Worm (Caenorhabditis elegans) whole organism, young adult: Measurements from ENCODE around the gene drn-1.

Experiments used
- B0261.1 ChIP-seq: sonication (generic microtip); optimal IDR thresholded peaks from 2 replicates; lab custom pipeline; 2016; ENCODE audit warnings: mild to moderate bottlenecking, missing genetic modification characterization, moderate library complexity, missing compliant biosample characterization
- B0336.3 ChIP-seq: fragments of 200-800 bp; sonication (Bioruptor generic); IDR thresholded peaks from 2 replicates; pipeline ENCODE4 v1.3.6; 2022; ENCODE audit warnings: missing genetic modification characterization, missing compliant biosample characterization
- F57C9.4 ChIP-seq: sonication (generic microtip); optimal IDR thresholded peaks from 2 replicates; lab custom pipeline; 2017; ENCODE audit warnings: mild to moderate bottlenecking, missing genetic modification characterization, missing compliant biosample characterization
- K12H6.12 ChIP-seq: fragments of 200-800 bp; sonication (Bioruptor generic); optimal IDR thresholded peaks from 2 replicates; lab custom pipeline; 2018; ENCODE audit warnings: mild to moderate bottlenecking, missing genetic modification characterization, missing compliant biosample characterization
- Y56A3A.18 ChIP-seq: fragments of 200-800 bp; sonication (Bioruptor generic); IDR thresholded peaks from 2 replicates; pipeline ENCODE4 v1.3.6; 2022; ENCODE audit warnings: missing genetic modification reagents, missing genetic modification characterization, missing compliant biosample characterization
- Y79H2A.3 ChIP-seq: fragments of 200-800 bp; sonication (Bioruptor generic); conservative IDR thresholded peaks from 2 replicates; pipeline ENCODE4 v1.3.6; 2022; ENCODE audit warnings: missing genetic modification reagents, missing genetic modification characterization, missing compliant biosample characterization
- ama-1 ChIP-seq, 3 experiments: fragments of 150-350 bp in 1 of 3; sonication (generic microtip) in 2 of 3; optimal IDR thresholded peaks; 2 replicates each; lab custom pipeline; 2014 to 2018; ENCODE audit warnings: missing biosample characterization in 2 of 3, missing genetic modification characterization in 2 of 3, missing genetic modification reagents in 2 of 3
- atf-7 ChIP-seq: sonication (generic microtip); optimal IDR thresholded peaks from 2 replicates; lab custom pipeline; 2017; ENCODE audit warnings: mild to moderate bottlenecking, missing genetic modification characterization, missing compliant biosample characterization
- attf-3 ChIP-seq: fragments of 200-800 bp; sonication (Bioruptor generic); conservative IDR thresholded peaks from 2 replicates; pipeline ENCODE4 v1.3.6; 2022; ENCODE audit warnings: missing genetic modification reagents, missing genetic modification characterization, missing compliant biosample characterization
- attf-6 ChIP-seq: fragments of 200-800 bp; sonication (Bioruptor generic); IDR thresholded peaks from 2 replicates; pipeline ENCODE4 v1.3.6; 2022; ENCODE audit warnings: missing genetic modification reagents, missing genetic modification characterization, missing compliant biosample characterization
- cebp-1 ChIP-seq, 2 experiments: fragments of 200-800 bp in 1 of 2; sonication (Bioruptor generic) in 1 of 2; sonication (generic microtip) in 1 of 2; IDR thresholded peaks in 1 of 2; optimal IDR thresholded peaks in 1 of 2; 2 replicates each; pipeline versions ENCODE4 v1.3.6 to Lab custom; 2017 to 2022; ENCODE audit warnings: missing compliant biosample characterization in 2 of 2, missing genetic modification characterization in 2 of 2, mild to moderate bottlenecking in 1 of 2, missing genetic modification reagents in 1 of 2, moderate library complexity in 1 of 2
- ceh-58 ChIP-seq: fragments of 200-800 bp; sonication (Bioruptor generic); IDR thresholded peaks from 2 replicates; pipeline ENCODE4 v1.3.6; 2022; ENCODE audit warnings: missing genetic modification characterization, missing compliant biosample characterization
- dpff-1 ChIP-seq: sonication (generic microtip); optimal IDR thresholded peaks from 2 replicates; lab custom pipeline; 2017; ENCODE audit warnings: mild to moderate bottlenecking, missing genetic modification characterization, missing compliant biosample characterization
- egrh-3 ChIP-seq: fragments of 200-800 bp; sonication (Bioruptor generic); IDR thresholded peaks from 2 replicates; pipeline ENCODE4 v1.3.6; 2022; ENCODE audit warnings: missing genetic modification reagents, missing genetic modification characterization, missing compliant biosample characterization
- ekl-4 ChIP-seq: fragments of 200-800 bp; sonication (Bioruptor generic); IDR thresholded peaks from 2 replicates; pipeline ENCODE4 v1.3.6; 2022; ENCODE audit warnings: missing genetic modification reagents, missing genetic modification characterization, missing compliant biosample characterization
- hmg-1.2 ChIP-seq: fragments of 200-800 bp; sonication (Bioruptor generic); IDR thresholded peaks from 2 replicates; pipeline ENCODE4 v1.3.6; 2022; ENCODE audit warnings: missing genetic modification reagents, missing genetic modification characterization, missing compliant biosample characterization
- lin-40 ChIP-seq: sonication (generic microtip); optimal IDR thresholded peaks from 2 replicates; lab custom pipeline; 2016; ENCODE audit warnings: missing genetic modification characterization, mild to moderate bottlenecking, missing compliant biosample characterization, missing genotype, missing genetic modification reagents
- lsy-27 ChIP-seq: sonication (generic microtip); optimal IDR thresholded peaks from 2 replicates; lab custom pipeline; 2017; ENCODE audit warnings: missing genetic modification characterization, mild to moderate bottlenecking, missing compliant biosample characterization, antibody characterized with exemption, missing genotype, borderline replicate concordance; ENCODE audit not compliant: insufficient read depth
- madf-8 ChIP-seq: fragments of 200-800 bp; sonication (Bioruptor generic); conservative IDR thresholded peaks from 2 replicates; pipeline ENCODE4 v1.3.6; 2022; ENCODE audit warnings: missing genetic modification reagents, missing genetic modification characterization, missing compliant biosample characterization
- mxl-1 ChIP-seq: sonication (generic microtip); optimal IDR thresholded peaks from 2 replicates; lab custom pipeline; 2016; ENCODE audit warnings: missing genetic modification characterization, missing compliant biosample characterization
- nfyb-1 ChIP-seq: fragments of 200-800 bp; sonication (Bioruptor generic); IDR thresholded peaks from 2 replicates; pipeline ENCODE4 v1.3.6; 2022; ENCODE audit warnings: missing genetic modification reagents, missing genetic modification characterization, missing compliant biosample characterization
- nhr-179 ChIP-seq: sonication (generic microtip); optimal IDR thresholded peaks from 2 replicates; lab custom pipeline; 2016; ENCODE audit warnings: mild to moderate bottlenecking, missing genetic modification characterization, missing compliant biosample characterization
- nhr-80 ChIP-seq: sonication (generic microtip); optimal IDR thresholded peaks from 2 replicates; lab custom pipeline; 2016; ENCODE audit warnings: missing genetic modification characterization, missing compliant biosample characterization
- pbrm-1 ChIP-seq: fragments of 200-800 bp; sonication (Bioruptor generic); IDR thresholded peaks from 2 replicates; pipeline ENCODE4 v1.3.6; 2022; ENCODE audit warnings: missing genetic modification reagents, missing genetic modification characterization, missing compliant biosample characterization
- pha-4 ChIP-seq: fragments of 150-350 bp; sonication (generic microtip); optimal IDR thresholded peaks from 2 replicates; lab custom pipeline; 2014; ENCODE audit warnings: missing biosample characterization, missing genetic modification reagents, missing genetic modification characterization
- sea-2 ChIP-seq: fragments of 200-800 bp; sonication (Bioruptor generic); IDR thresholded peaks from 2 replicates; pipeline ENCODE4 v1.3.6; 2022; ENCODE audit warnings: missing genetic modification characterization, missing compliant biosample characterization
- snpc-1.1 ChIP-seq: sonication (generic microtip); optimal IDR thresholded peaks from 2 replicates; lab custom pipeline; 2017; ENCODE audit warnings: missing genetic modification characterization, mild to moderate bottlenecking, missing compliant biosample characterization, antibody characterized with exemption, moderate library complexity, missing genotype, missing genetic modification reagents; ENCODE audit not compliant: insufficient read depth
- snpc-3.4 ChIP-seq: sonication (generic microtip); optimal IDR thresholded peaks from 2 replicates; lab custom pipeline; 2017; ENCODE audit warnings: missing genetic modification characterization, mild to moderate bottlenecking, missing compliant biosample characterization, antibody characterized with exemption, moderate library complexity, missing genotype, missing genetic modification reagents
- somi-1 ChIP-seq: fragments of 200-800 bp; sonication (Bioruptor generic); optimal IDR thresholded peaks from 2 replicates; lab custom pipeline; 2018; ENCODE audit warnings: mild to moderate bottlenecking, missing genetic modification characterization, missing compliant biosample characterization
- tlf-1 ChIP-seq: fragments of 200-800 bp; sonication (Bioruptor generic); optimal IDR thresholded peaks from 2 replicates; lab custom pipeline; 2018; ENCODE audit warnings: mild to moderate bottlenecking, missing genetic modification characterization, missing compliant biosample characterization
- unc-62 ChIP-seq: fragments of 150-350 bp; optimal IDR thresholded peaks from 2 replicates; lab custom pipeline; 2014; ENCODE audit warnings: missing biosample characterization, missing genetic modification reagents, missing genetic modification characterization
- xnd-1 ChIP-seq: sonication (generic microtip); optimal IDR thresholded peaks from 2 replicates; lab custom pipeline; 2016; ENCODE audit warnings: missing genotype, missing genetic modification reagents, missing genetic modification characterization, missing compliant biosample characterization
- zfh-2 ChIP-seq: fragments of 200-800 bp; sonication (Bioruptor generic); conservative IDR thresholded peaks from 2 replicates; pipeline ENCODE4 v1.3.6; 2022; ENCODE audit warnings: missing genetic modification reagents, missing genetic modification characterization, missing compliant biosample characterization
- ztf-18 ChIP-seq: sonication (generic microtip); optimal IDR thresholded peaks from 2 replicates; lab custom pipeline; 2016; ENCODE audit warnings: missing genotype, mild to moderate bottlenecking, missing genetic modification characterization, missing compliant biosample characterization
- ztf-22 ChIP-seq: fragments of 200-800 bp; sonication (Bioruptor generic); optimal IDR thresholded peaks from 2 replicates; lab custom pipeline; 2018; ENCODE audit warnings: mild to moderate bottlenecking, missing genetic modification characterization, moderate library complexity, missing compliant biosample characterization
- ztf-3 ChIP-seq: fragments of 200-800 bp; sonication (Bioruptor generic); optimal IDR thresholded peaks from 2 replicates; lab custom pipeline; 2018; ENCODE audit warnings: mild to moderate bottlenecking, missing genetic modification characterization, missing compliant biosample characterization
- ztf-6 ChIP-seq: fragments of 200-800 bp; sonication (Bioruptor generic); IDR thresholded peaks from 2 replicates; pipeline ENCODE4 v1.3.6; 2022; ENCODE audit warnings: missing genetic modification reagents, missing genetic modification characterization, missing compliant biosample characterization

The drn-1 gene

DNA sequence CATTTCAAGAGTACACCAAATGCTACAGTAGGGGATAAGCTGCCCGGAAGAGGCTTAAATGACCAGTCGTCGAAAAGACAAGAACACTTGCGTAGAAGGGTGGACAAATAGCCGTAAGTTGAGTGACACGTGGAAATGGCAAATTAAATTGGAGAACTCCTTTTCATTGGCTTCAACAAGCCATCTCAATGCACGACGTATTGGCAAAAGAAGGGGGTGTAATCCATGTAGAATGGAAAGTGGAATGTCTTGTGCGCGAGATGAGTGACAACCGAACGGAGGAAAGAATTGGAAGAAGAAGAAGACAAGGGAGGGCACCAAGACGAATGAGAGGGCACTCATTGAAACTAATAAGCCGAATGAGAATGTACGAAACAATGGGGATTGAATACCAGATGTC, 43.0 kb downstream of the drn-1 start:
- TF ChIP-seq tlf-1 (GFP tag; lab: Kevin White, UChicago) (no peak), lsy-27 (tag; lab: Kevin White, UChicago) (no peak), K12H6.12 (tag; lab: Kevin White, UChicago) (no peak), lin-40 (no peak), attf-3 (no peak), ama-1 (optimal IDR thresholded peaks at IDR 0.05; lab: Kevin White, UChicago) (no peak), ama-1 (GFP tag; optimal IDR thresholded peaks at IDR 0.05; lab: Kevin White, UChicago) (no peak), zfh-2 (GFP tag; lab: Robert Waterston, UW) (no peak), sea-2 (GFP tag; lab: Robert Waterston, UW) (no peak)
- TF ChIP-seq, all 124 proteins: peak for 0

DNA sequence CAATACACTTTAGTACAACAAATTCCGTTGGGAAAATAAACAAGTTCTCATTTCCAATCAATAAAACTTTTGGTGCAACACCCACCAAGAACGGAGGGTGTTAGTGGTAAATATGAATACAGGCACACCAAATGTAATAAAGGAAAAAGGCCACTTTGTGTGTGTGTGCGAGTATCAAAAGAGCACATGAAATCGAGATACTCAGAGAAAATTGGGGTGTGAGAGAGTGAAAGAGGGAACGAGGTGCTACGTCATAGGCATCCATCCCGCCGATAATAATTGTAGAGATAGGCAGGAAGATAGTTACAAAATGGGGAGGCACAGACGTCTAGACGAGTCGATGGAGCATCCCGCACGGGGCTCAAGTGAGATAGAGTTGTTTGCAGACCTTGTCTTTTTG, 43.9 kb downstream of the drn-1 start:
- 0 out of 2 replicates have a peak, but pooled peaks have one; percentile 21 for TF ChIP-seq B0336.3
- no peak for TF ChIP-seq cebp-1 (GFP tag; IDR thresholded peaks at IDR 0.05; lab: Robert Waterston, UW)
- peak; percentile 21 for TF ChIP-seq cebp-1 (tag; optimal IDR thresholded peaks at IDR 0.05; lab: Kevin White, UChicago)
- no peak for TF ChIP-seq ztf-22 (GFP tag; lab: Kevin White, UChicago)
- no peak for TF ChIP-seq Y79H2A.3 (GFP tag; lab: Robert Waterston, UW)
- peak; percentile 55 for TF ChIP-seq nhr-80 (tag; lab: Kevin White, UChicago)
- no peak for TF ChIP-seq egrh-3 (GFP tag; lab: Robert Waterston, UW)
- TF ChIP-seq hmg-1.2 (GFP tag; lab: Robert Waterston, UW), result peak; percentile 77

DNA sequence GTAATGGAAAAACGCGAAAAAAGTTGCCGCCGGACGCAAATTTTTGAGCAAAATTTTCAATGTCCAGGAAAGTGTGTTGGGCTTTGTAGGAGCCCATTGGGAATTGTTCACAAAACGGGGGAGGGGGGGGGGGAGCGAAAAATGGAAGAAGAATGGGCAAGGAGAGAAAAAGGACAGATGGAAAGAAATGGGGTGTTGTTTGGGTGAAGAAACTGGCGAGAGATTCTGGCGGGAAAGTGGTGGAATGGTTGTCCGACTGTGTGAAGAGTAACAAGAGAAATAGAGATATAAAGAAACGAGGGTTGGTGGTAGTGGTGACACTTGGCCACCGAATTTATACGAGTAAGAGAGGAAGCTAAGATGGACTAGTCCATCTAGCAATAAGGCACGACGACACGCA, 45.3 kb downstream of the drn-1 start:
- no peak for TF ChIP-seq dpff-1 (tag; lab: Kevin White, UChicago)
- no peak for TF ChIP-seq ceh-58 (GFP tag; lab: Robert Waterston, UW)
- TF ChIP-seq nfyb-1 (GFP tag; lab: Robert Waterston, UW), result 0 out of 2 replicates have a peak, but pooled peaks have one; percentile 43
- no peak for TF ChIP-seq mxl-1 (tag; lab: Kevin White, UChicago)
- TF ChIP-seq madf-8 (GFP tag; lab: Robert Waterston, UW), result no peak
- TF ChIP-seq hmg-1.2 (GFP tag; lab: Robert Waterston, UW), result peak; percentile 36; the same call in 1 of the 2 replicates

DNA sequence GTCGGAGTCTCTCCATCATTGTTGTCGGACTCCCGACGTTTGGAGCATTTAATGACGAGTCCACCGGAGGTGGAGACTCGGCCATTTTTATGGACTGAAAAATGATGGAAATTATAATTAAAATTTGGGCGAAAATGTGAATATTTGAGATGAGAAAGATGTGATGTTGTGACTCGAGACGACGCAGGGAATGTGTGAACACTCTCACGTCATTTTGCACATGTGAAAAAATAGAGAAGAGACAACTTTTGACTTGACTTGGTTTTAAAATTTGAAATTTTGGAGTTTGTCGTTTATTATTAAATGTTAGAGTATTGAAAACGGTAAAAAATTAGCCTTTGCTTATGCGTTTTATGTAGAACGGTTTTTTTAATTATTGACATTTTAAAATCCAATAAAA, 46.4 kb downstream of the drn-1 start, which contains the start of gene dsh-1:
Gene dsh-1 (minus strand): TSS at position 101 of the 400 bp plus-strand sequence.
- no peak for TF ChIP-seq Y56A3A.18 (GFP tag; lab: Robert Waterston, UW)

DNA sequence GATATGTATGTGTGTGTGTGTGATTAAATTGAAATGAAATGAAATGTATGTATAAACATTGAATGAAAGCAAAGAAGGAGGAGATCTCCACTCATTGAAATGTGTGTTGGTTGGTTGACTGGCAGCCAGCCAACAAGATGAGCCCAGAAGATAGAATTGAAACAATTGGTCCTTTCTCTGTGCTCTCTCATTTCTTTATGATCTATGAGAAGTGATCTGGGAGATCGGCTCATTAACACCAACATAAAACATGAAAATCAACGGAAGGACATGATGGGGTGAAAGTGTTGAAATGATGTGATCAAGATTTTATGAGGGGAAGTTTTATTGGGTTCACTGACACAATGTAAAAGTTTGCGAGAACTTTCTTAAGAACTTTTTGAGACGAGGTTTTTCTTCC, 48.8 kb downstream of the drn-1 start:
- TF ChIP-seq F57C9.4 (tag; lab: Kevin White, UChicago) (no peak), zfh-2 (GFP tag; lab: Robert Waterston, UW) (no peak), unc-62 (GFP tag; lab: Kevin White, UChicago) (no peak), sea-2 (GFP tag; lab: Robert Waterston, UW) (no peak)
- TF ChIP-seq, all 124 proteins: peak for 0

DNA sequence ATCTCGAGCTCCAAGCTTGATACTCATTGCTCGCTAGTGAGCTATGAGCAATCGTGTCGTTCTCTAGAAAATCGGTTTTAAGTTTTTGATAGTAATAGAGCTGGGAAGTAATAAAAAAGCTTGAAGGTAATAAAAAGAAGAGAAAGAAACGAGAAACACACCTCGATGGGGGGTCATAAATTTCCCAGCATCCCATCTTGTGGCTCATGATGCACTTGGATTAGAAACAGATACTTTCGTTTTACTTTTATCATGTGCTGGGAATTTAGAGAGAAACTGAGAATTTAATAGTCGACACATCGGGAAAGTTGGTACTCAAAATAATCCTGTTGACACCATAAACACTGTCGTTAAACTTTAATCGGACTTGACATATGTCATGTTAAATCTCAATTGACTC, 51.0 kb downstream of the drn-1 start:
- TF ChIP-seq xnd-1 (tag; lab: Kevin White, UChicago), result no peak
- TF ChIP-seq B0261.1 (tag; lab: Kevin White, UChicago), result no peak
- TF ChIP-seq nhr-179, result no peak
- no peak for TF ChIP-seq ztf-22 (GFP tag; lab: Kevin White, UChicago)
- no peak for TF ChIP-seq ekl-4
- no peak for TF ChIP-seq atf-7 (tag; lab: Kevin White, UChicago)
- TF ChIP-seq ztf-6, result no peak
- TF ChIP-seq attf-6 (GFP tag; lab: Robert Waterston, UW), result no peak
- no peak for TF ChIP-seq ztf-18
- no peak for TF ChIP-seq ama-1 (optimal IDR thresholded peaks at IDR 0.05; lab: Kevin White, UChicago)
- TF ChIP-seq ama-1 (GFP tag; optimal IDR thresholded peaks at IDR 0.05; lab: Kevin White, UChicago), result no peak
- no peak for TF ChIP-seq somi-1 (GFP tag; lab: Kevin White, UChicago)
- no peak for TF ChIP-seq snpc-1.1 (tag; lab: Kevin White, UChicago)
- TF ChIP-seq ztf-3 (GFP tag; lab: Kevin White, UChicago), result no peak
- TF ChIP-seq pbrm-1 (GFP tag; lab: Robert Waterston, UW), result no peak
- no peak for TF ChIP-seq F57C9.4 (tag; lab: Kevin White, UChicago)
- no peak for TF ChIP-seq pha-4 (tag; lab: Kevin White, UChicago)
- TF ChIP-seq snpc-3.4 (tag; lab: Kevin White, UChicago), result no peak
